Worm (Caenorhabditis elegans) whole organism, L4/young adult: ENCODE data around the gene ZK1240.5.

Source experiments
- W03F9.2 ChIP-seq: fragments of 150-350 bp; optimal IDR thresholded peaks from 2 replicates; lab custom pipeline; 2014; ENCODE audit warnings: missing biosample characterization, missing genetic modification characterization
- dao-5 ChIP-seq: sonication (generic microtip); optimal IDR thresholded peaks from 2 replicates; lab custom pipeline; 2016; ENCODE audit warnings: missing genotype, missing genetic modification characterization, moderate library complexity, missing compliant biosample characterization
- him-1 ChIP-seq: sonication (generic microtip); optimal IDR thresholded peaks from 2 replicates; lab custom pipeline; 2016; ENCODE audit warnings: missing genotype, missing genetic modification reagents, missing genetic modification characterization, missing compliant biosample characterization

ZK1240.5 gene

DNA sequence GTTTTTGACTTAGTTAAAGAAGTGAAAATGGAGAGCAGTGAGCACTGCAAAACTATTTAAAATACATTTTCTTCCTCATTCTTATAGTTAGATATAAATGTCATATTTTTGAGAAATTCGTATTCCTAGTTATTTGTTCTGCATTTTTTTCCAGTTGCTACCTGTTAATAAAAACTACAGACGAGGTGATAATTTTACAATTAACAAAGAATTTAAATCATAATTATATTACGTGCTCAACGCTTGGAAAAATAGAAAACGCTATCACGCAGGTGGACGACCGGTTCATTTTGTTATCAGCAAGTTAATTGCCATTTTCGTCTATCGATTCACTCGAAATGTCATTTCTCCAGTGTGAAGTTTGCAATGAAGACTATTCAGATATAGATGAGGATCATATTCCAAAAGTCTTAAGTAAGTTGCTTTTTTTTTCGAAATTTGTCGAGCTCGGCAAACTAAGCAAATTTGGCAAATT lies at the start of gene ZK1240.5, which contains the start of gene ZK1240.9:
TSS of gene ZK1240.5 (minus strand) at position 51 of the 475 bp plus-strand sequence.
TSS of gene ZK1240.9 (plus strand) at position 307 of the 475 bp plus-strand sequence.
- no peak for TF ChIP-seq dao-5

DNA sequence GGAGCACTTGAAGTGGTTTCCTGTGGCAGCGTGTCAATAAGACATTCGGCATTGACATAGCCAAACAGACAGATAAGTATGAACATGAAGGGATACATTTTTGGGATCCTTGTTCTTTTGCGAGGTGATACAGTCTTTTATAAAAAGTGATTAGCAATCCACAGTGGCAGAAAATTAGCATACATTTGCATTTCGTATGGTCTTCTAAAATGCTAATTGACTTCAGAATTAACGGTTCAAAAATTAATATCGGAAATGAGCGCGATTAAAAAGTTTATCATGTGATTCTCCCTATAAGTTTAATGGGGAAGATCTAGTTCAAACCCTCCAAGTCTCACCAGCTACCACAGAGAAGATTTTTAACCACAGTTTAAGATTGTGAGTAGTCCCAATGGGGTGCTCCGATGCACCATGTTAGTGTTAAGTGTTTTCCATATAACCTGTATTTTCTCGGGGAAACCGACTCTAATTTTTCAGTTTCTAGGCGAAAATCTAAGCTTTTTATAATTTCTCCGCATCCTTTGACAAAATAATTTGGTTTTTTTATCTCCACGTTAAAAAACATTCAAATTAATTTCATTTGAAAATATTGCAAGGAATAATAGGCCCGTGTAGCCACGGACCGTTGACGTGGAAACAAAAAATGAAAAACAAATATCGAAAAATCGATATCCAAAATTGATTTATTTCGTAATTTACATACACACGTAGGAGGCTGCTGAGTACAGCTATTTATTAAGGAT lies 49.1 kb upstream of the ZK1240.5 start, which contains the start of the genes F43C11.12 and F16G10.5:
TSS of gene F43C11.12 (minus strand) at position 101 of the 743 bp plus-strand sequence.
TSS of gene F16G10.5 (plus strand) at position 693 of the 743 bp plus-strand sequence.
- no peak for TF ChIP-seq dao-5
- TF ChIP-seq W03F9.2 (tag; lab: Kevin White, UChicago): no peak
- TF ChIP-seq him-1 (tag; lab: Kevin White, UChicago): no peak

DNA sequence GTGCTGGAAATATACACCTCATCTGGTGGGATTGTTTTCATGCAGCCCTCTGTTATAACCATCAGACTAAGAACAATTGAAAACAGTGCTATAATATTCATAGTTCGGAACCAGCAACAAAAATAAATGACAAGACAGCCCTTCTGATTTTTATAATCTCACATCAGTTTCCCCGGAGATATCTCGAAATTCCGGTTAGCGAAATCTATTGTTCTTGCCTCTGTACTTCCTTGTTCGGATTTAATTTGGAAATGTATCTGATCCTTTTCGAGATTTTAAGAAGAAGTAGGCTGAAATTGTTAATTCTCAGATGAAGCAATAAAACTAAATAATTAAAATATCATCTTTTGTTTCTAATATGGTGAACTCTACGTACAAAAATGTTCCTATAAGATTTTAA lies 45.9 kb upstream of the ZK1240.5 start, which contains the start of gene F43C11.11:
TSS of gene F43C11.11 (minus strand) at position 101 of the 400 bp plus-strand sequence.
- TF ChIP-seq him-1 (tag; lab: Kevin White, UChicago) (no peak), W03F9.2 (tag; lab: Kevin White, UChicago) (no peak), dao-5 (no peak)

DNA sequence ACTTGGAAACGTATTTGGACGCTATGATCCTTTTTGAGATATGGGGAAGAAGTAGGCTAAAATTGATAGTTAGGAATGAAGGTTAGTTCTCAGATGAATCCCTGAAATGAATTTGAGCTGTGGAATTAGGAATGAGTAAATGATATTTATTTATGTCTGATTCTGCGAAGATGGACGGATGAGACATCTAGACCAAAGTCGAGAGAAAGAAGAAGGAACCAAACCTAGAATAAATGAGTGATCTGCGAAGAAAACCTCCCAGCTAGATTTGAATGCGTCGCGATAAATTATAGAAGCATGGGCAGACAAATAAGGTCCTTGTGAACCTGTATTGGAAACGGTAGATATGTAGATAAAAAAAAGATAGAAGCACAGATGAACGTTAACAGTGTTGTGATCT lies 42.2 kb upstream of the ZK1240.5 start, which contains the start of gene F43C11.16:
TSS of gene F43C11.16 (minus strand) at position 101 of the 400 bp plus-strand sequence.
- TF ChIP-seq him-1 (tag; lab: Kevin White, UChicago): no peak

DNA sequence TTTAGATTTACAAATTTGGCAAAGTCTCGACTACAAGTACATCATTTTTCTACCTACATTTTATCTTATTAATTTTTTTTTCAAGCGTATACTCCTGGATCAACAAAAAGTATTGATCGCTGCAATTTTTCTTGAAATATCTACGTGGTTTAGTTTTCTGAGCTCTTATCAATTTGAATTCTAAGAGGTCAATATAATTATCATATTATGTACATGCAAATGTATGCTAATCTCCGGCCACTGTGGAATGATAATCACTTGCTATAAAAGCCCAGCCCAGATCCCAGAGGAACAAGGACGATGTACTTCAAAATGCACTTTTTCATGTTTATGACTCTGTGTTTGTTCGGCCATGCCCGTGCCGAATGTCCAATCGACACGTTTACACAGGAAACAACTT lies 39.1 kb upstream of the ZK1240.5 start, which contains the start of gene F43C11.1:
TSS of gene F43C11.1 (plus strand) at position 301 of the 400 bp plus-strand sequence.
- no peak for TF ChIP-seq W03F9.2 (tag; lab: Kevin White, UChicago)
- no peak for TF ChIP-seq him-1 (tag; lab: Kevin White, UChicago)
- TF ChIP-seq dao-5: no peak

DNA sequence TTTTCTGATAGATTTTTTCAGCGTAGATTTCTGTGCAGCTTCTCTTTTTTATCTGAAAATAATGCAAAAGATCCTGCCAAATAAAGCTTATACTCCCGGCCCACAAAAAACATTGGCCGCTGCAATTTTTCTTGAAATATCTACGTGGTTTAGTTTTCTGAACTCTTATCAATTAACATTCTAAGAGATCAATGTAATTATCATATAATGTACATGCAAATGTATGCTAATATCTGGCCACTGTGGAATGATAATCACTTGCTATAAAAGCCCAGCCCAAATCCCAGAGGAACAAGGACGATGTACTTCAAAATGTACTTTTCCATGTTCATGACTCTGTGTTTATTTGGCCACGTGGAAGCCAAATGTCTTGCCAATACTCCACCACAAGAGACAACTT lies 36.7 kb upstream of the ZK1240.5 start, which contains the start of gene F43C11.2:
TSS of gene F43C11.2 (plus strand) at position 301 of the 400 bp plus-strand sequence.
- no peak for TF ChIP-seq dao-5
- no peak for TF ChIP-seq him-1 (tag; lab: Kevin White, UChicago)
- no peak for TF ChIP-seq W03F9.2 (tag; lab: Kevin White, UChicago)

DNA sequence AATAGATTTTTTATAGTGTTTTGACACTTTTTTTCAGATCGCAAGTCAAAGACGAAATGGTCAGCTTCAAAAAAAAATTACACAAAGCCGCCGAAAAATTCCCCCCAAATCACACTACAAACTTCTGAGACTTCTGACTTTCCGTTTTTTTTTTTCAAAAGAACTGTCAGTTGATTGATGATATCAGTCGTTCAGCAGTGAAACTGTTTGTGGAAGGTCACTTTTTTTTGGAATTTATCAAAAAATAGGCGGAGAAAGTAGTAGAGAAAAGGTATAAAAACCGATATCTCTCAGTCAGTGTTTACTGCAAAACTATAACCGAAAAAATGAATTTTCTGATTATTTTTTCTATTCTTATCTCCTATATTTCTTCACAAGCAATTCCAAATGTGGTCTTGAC lies 35.3 kb upstream of the ZK1240.5 start, which contains the start of gene F43C11.3:
TSS of gene F43C11.3 (plus strand) at position 301 of the 400 bp plus-strand sequence.
- TF ChIP-seq him-1 (tag; lab: Kevin White, UChicago) (no peak), W03F9.2 (tag; lab: Kevin White, UChicago) (no peak), dao-5 (no peak)

DNA sequence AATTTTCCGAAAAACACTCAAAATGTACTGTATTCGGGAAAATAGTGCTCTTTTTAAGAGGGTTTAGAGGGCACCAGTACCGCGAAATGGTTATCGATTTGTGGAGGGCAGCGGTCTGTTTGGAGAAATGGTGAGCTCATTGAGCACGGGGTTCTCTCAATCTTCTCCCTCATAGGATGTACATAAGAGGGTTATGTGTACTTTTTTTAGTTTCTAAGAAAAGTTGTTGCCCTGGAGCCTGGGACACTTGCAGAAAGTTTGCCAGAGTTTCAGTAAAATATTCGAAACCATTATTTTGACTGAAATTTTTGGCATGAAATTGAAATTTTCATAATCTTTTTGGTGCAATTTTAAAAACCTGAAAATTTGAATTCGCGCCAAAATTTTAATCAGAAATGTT lies 34.8 kb upstream of the ZK1240.5 start, which contains the start of gene F43C11.10:
TSS of gene F43C11.10 (minus strand) at position 101 of the 400 bp plus-strand sequence.
- TF ChIP-seq W03F9.2 (tag; lab: Kevin White, UChicago): no peak
- TF ChIP-seq him-1 (tag; lab: Kevin White, UChicago): no peak
- TF ChIP-seq dao-5: no peak

DNA sequence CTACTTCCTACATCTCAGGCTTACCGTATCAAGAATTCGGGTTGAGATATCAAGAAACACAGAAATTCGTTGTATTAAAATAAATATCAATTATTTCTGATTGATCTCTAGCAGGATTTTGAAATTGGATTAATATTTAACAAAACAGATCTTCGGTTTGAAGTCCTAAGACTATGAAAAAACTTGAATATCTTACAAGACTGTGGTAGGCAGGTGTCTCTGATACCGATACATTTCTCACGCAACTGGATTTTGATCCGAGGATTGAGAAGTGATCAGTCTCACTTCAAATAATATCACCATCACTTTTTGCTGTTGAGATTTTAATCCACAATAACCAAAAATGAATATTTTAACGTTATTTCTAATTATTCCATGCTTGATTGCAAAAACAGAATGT lies 28.9 kb upstream of the ZK1240.5 start, which contains the start of gene F43C11.4:
TSS of gene F43C11.4 (plus strand) at position 301 of the 400 bp plus-strand sequence.
- TF ChIP-seq dao-5 (no peak), him-1 (tag; lab: Kevin White, UChicago) (no peak), W03F9.2 (tag; lab: Kevin White, UChicago) (no peak)

DNA sequence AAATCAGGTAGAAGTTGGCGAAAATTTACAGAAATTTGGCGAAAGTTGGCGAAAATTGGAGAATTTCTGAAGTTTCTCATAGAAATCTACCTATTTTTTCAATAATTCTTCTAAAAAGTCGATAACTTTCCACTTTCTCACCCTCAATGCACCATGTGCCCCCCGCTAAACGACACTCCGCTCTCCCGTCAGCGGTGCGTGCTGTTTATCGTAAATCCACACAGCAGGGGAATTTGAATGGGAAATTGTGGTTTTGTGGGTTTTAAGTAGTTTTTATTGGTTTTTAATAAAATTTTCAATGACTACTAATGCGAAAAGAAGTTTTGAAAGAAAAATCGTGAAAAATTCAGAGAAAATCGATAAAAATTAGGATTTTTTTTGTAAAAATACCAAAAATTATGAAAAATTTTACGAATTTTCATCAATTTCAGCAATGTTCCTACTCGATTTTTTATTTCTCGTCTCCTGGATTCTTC lies 24.3 kb upstream of the ZK1240.5 start, which contains the start of gene F43C11.6:
TSS of gene F43C11.6 (plus strand) at position 426 of the 476 bp plus-strand sequence.
- no peak for TF ChIP-seq him-1 (tag; lab: Kevin White, UChicago)
- no peak for TF ChIP-seq dao-5
- TF ChIP-seq W03F9.2 (tag; lab: Kevin White, UChicago): no peak

DNA sequence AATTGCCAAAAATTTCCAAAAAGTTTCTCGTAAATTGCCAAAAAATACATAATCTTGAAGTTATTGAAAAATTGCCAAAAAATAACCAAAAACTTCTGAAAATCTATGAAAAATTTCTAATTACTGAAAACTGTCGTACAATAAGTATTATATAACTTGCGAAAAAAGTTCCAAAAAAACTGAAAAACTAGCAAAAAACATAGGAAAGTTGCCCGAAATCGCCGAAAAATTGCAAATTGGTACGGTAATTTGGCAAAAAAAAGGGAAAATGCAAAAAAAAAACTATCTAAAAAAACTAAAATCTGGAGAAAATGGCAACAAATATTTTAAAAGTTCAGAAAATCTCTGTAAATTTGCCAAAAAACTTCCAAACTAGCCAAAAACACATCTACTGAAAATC lies 23.8 kb upstream of the ZK1240.5 start, which contains the start of gene enri-1:
TSS of gene enri-1 (minus strand) at position 101 of the 400 bp plus-strand sequence.
- no peak for TF ChIP-seq W03F9.2 (tag; lab: Kevin White, UChicago)
- TF ChIP-seq dao-5: no peak
- no peak for TF ChIP-seq him-1 (tag; lab: Kevin White, UChicago)

DNA sequence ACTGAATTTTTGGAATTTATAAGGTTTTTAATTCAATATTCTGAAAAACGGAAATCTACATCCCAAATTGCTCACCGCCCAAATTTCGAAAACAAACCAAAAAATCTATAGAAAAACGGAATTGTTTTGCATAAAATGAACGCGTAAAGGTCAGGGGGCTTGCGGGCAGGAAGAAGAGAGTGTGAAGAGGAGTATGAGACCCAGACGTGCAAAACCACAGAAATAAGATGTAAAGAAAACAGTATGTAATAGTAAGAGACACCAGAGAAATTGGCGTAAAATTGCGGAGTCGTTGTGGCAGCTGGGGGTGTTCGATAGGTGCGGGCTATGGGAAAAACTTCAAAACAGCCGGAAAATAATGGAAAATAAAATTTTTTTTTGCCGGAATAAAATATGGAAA lies 23.2 kb upstream of the ZK1240.5 start:
- TF ChIP-seq him-1 (tag; lab: Kevin White, UChicago) (no peak), W03F9.2 (tag; lab: Kevin White, UChicago) (no peak), dao-5 (no peak)

DNA sequence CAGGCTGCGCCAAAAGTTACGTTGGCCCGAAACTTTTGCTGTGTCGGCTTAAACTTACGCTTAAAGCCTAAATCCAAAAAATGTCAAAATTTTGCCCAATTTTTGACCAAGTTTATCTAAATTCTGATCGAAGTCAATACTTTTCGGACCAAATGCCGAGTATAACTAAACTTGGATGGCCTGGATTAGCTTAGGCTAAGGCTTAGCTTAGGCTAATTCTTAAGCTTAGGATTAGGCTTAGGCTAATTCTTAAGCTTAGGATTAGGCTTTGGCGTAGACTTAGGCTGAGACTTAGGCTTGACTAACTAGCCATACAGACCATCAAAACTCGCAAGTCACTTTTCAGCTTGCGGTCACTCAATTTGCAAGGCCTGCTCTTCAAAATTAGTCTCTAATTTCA lies 18.4 kb upstream of the ZK1240.5 start:
- no peak for TF ChIP-seq him-1 (tag; lab: Kevin White, UChicago)
- TF ChIP-seq W03F9.2 (tag; lab: Kevin White, UChicago): no peak
- no peak for TF ChIP-seq dao-5

DNA sequence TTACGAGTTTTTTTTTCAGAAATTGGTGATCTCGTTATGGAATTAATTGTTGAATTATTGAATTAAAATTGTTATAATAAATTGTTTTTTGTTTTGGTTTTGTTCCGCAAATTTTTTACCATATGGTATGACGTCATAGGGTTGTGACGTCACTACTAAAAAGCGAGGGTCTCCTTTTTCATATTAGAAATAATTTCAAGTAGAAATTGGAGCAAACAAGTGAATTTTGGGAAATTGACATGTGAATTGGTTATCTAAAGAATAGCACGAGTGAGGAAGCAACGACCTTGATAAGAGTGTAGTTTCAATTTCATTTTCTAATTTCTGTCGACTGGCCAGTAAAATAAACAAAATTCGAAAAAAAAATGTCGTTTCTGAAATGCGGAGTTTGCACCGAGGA lies 17.8 kb upstream of the ZK1240.5 start, which contains the start of gene F43C11.7:
TSS of gene F43C11.7 (plus strand) at position 326 of the 400 bp plus-strand sequence.
- no peak for TF ChIP-seq him-1 (tag; lab: Kevin White, UChicago)
